Fruit fly (Drosophila melanogaster) whole organism, embryonic: ENCODE results near the gene CG6231.

ENCODE experiments used
- C15 ChIP-seq: fragments of 200-800 bp; sonication (Bioruptor generic); IDR thresholded peaks from 3 replicates; pipeline ENCODE4 v1.3.6; 2022; ENCODE audit warnings: missing biosample characterization, missing genetic modification characterization
- CG11398 ChIP-seq: fragments of 200-800 bp; sonication (Bioruptor generic); optimal IDR thresholded peaks from 2 replicates; lab custom pipeline; 2016; ENCODE audit warnings: missing biosample characterization, missing genetic modification characterization
- CG13123 ChIP-seq: fragments of 200-800 bp; sonication (Bioruptor generic); optimal IDR thresholded peaks from 2 replicates; lab custom pipeline; 2016; ENCODE audit warnings: missing biosample characterization, missing genetic modification characterization
- CG14050 ChIP-seq: fragments of 200-800 bp; sonication (Bioruptor generic); IDR thresholded peaks from 3 replicates; pipeline ENCODE4 v1.3.6; 2022; ENCODE audit warnings: missing biosample characterization, missing genetic modification characterization
- CG1602 ChIP-seq: fragments of 200-800 bp; sonication (Bioruptor generic); optimal IDR thresholded peaks from 3 replicates; lab custom pipeline; 2016; ENCODE audit warnings: missing biosample characterization, missing genetic modification characterization
- CG1792 ChIP-seq: fragments of 200-800 bp; sonication (Bioruptor generic); optimal IDR thresholded peaks from 2 replicates; lab custom pipeline; 2016; ENCODE audit warnings: missing biosample characterization, missing genetic modification characterization
- CG18011 ChIP-seq: fragments of 200-800 bp; sonication (Bioruptor generic); optimal IDR thresholded peaks from 2 replicates; lab custom pipeline; 2017; ENCODE audit warnings: missing biosample characterization, missing genetic modification characterization, mild to moderate bottlenecking, moderate library complexity, missing genotype
- CG18619 ChIP-seq: fragments of 200-800 bp; sonication (Bioruptor generic); optimal IDR thresholded peaks from 3 replicates; lab custom pipeline; 2017; ENCODE audit warnings: missing biosample characterization, mild to moderate bottlenecking, missing genetic modification characterization
- CG32772 ChIP-seq: fragments of 200-800 bp; sonication (Bioruptor generic); IDR thresholded peaks from 2 replicates; pipeline ENCODE4 v1.3.6; 2022; ENCODE audit warnings: missing biosample characterization, missing genetic modification characterization
- CG4730 ChIP-seq: fragments of 200-800 bp; sonication (Bioruptor generic); IDR thresholded peaks from 2 replicates; pipeline ENCODE4 v1.3.6; 2022; ENCODE audit warnings: missing biosample characterization, missing genetic modification characterization
- CG7745 ChIP-seq: fragments of 200-800 bp; sonication (Bioruptor generic); optimal IDR thresholded peaks from 2 replicates; lab custom pipeline; 2018; ENCODE audit warnings: missing biosample characterization, mild to moderate bottlenecking, missing genetic modification characterization, moderate library complexity
- CG7963 ChIP-seq: fragments of 200-800 bp; sonication (Bioruptor generic); IDR thresholded peaks from 3 replicates; pipeline ENCODE4 v1.3.6; 2022; ENCODE audit warnings: missing biosample characterization, missing genetic modification characterization; ENCODE audit not compliant: partially characterized antibody
- CG9437 ChIP-seq: fragments of 200-800 bp; sonication (Bioruptor generic); optimal IDR thresholded peaks from 2 replicates; lab custom pipeline; 2018; ENCODE audit warnings: missing biosample characterization, mild to moderate bottlenecking, missing genetic modification characterization
- CG9609 ChIP-seq: fragments of 200-800 bp; sonication (Bioruptor generic); optimal IDR thresholded peaks from 3 replicates; lab custom pipeline; 2016; ENCODE audit warnings: missing biosample characterization, missing genetic modification characterization
- Dad ChIP-seq: fragments of 200-800 bp; sonication (Bioruptor generic); optimal IDR thresholded peaks from 3 replicates; lab custom pipeline; 2016; ENCODE audit warnings: missing biosample characterization, missing genetic modification characterization
- Deaf1 ChIP-seq: fragments of 200-800 bp; optimal IDR thresholded peaks from 3 replicates; lab custom pipeline; 2019; ENCODE audit warnings: missing biosample characterization, mild to moderate bottlenecking, missing genetic modification characterization, moderate library complexity
- Dfd ChIP-seq, 2 experiments: fragments of >200 bp; optimal IDR thresholded peaks; 2 replicates each; lab custom pipeline; 2017; ENCODE audit warnings: missing biosample characterization in 2 of 2, missing genetic modification characterization in 2 of 2
- Ets97D ChIP-seq: fragments of 200-800 bp; sonication (Bioruptor generic); optimal IDR thresholded peaks from 3 replicates; lab custom pipeline; 2016; ENCODE audit warnings: missing biosample characterization, missing genetic modification characterization
- Fer2 ChIP-seq: fragments of 200-800 bp; sonication (Bioruptor generic); optimal IDR thresholded peaks from 2 replicates; lab custom pipeline; 2018; ENCODE audit warnings: missing biosample characterization, mild to moderate bottlenecking, missing genetic modification characterization, moderate library complexity
- Hr3 ChIP-seq: fragments of 200-800 bp; sonication (Bioruptor generic); optimal IDR thresholded peaks from 3 replicates; lab custom pipeline; 2016; ENCODE audit warnings: missing biosample characterization, missing genetic modification characterization
- Hr78 ChIP-seq, 2 experiments: fragments of 200-800 bp in 1 of 2; fragments of >200 bp in 1 of 2; sonication (Bioruptor generic) in 1 of 2; optimal IDR thresholded peaks; 2 replicates each; lab custom pipeline; 2017 to 2019; ENCODE audit warnings: missing biosample characterization in 2 of 2, missing genetic modification characterization in 2 of 2, mild to moderate bottlenecking in 1 of 2, moderate library complexity in 1 of 2
- Hsf ChIP-seq: fragments of 200-800 bp; sonication (Bioruptor generic); optimal IDR thresholded peaks from 3 replicates; lab custom pipeline; 2016; ENCODE audit warnings: missing biosample characterization, missing genetic modification characterization
- Med ChIP-seq: fragments of 200-800 bp; sonication (Bioruptor generic); peaks from one replicate; lab custom pipeline; 2016; ENCODE audit warnings: missing biosample characterization, missing genetic modification characterization, mild to moderate bottlenecking, inconsistent platforms, moderate library complexity
- TFAM ChIP-seq: fragments of 200-800 bp; sonication (Bioruptor generic); optimal IDR thresholded peaks from 2 replicates; lab custom pipeline; 2017; ENCODE audit warnings: missing biosample characterization, missing genetic modification characterization, inconsistent platforms
- Trl ChIP-seq, 3 experiments: fragments of >200 bp in 2 of 3; fragments of 200-800 bp in 1 of 3; sonication (Bioruptor generic) in 1 of 3; optimal IDR thresholded peaks; 2 replicates in 1 of 3; 3 replicates in 2 of 3; lab custom pipeline; 2016 to 2017; ENCODE audit warnings: missing biosample characterization in 1 of 3, missing genetic modification characterization in 1 of 3
- ase ChIP-seq: fragments of 200-800 bp; sonication (Bioruptor generic); IDR thresholded peaks from 3 replicates; pipeline ENCODE4 v1.3.6; 2022; ENCODE audit warnings: missing biosample characterization, missing genetic modification characterization
- cad ChIP-seq: fragments of >200 bp; optimal IDR thresholded peaks from 2 replicates; lab custom pipeline; 2017; ENCODE audit warnings: missing biosample characterization, missing genetic modification characterization
- cas ChIP-seq: fragments of 200-800 bp; sonication (Bioruptor generic); IDR thresholded peaks from 2 replicates; pipeline ENCODE4 v1.3.6; 2022; ENCODE audit warnings: missing biosample characterization, missing genetic modification characterization
- croc ChIP-seq: fragments of 200-800 bp; sonication (Bioruptor generic); conservative IDR thresholded peaks from 3 replicates; pipeline ENCODE4 v1.3.6; 2022; ENCODE audit warnings: missing biosample characterization, missing genetic modification characterization
- cwo ChIP-seq: fragments of 200-800 bp; sonication (Bioruptor generic); optimal IDR thresholded peaks from 3 replicates; lab custom pipeline; 2017; ENCODE audit warnings: missing biosample characterization, missing genetic modification characterization, mild to moderate bottlenecking, moderate library complexity, missing genetic modification reagents
- da ChIP-seq: fragments of 200-800 bp; sonication (Bioruptor generic); optimal IDR thresholded peaks from 2 replicates; lab custom pipeline; 2016; ENCODE audit warnings: missing biosample characterization, missing genetic modification characterization
- eve ChIP-seq, 2 experiments: fragments of >200 bp; optimal IDR thresholded peaks; 2 replicates each; lab custom pipeline; 2017; ENCODE audit warnings: missing biosample characterization in 2 of 2, missing genetic modification characterization in 2 of 2
- fu2 ChIP-seq: fragments of 200-800 bp; sonication (Bioruptor generic); optimal IDR thresholded peaks from 2 replicates; lab custom pipeline; 2016; ENCODE audit warnings: missing biosample characterization, missing genetic modification characterization
- gfzf ChIP-seq: fragments of 200-800 bp; sonication (Bioruptor generic); optimal IDR thresholded peaks from 2 replicates; lab custom pipeline; 2016; ENCODE audit warnings: missing biosample characterization, mild to moderate bottlenecking, missing genetic modification characterization, moderate library complexity
- kni ChIP-seq: fragments of 200-800 bp; sonication (Bioruptor generic); optimal IDR thresholded peaks from 3 replicates; lab custom pipeline; 2017; ENCODE audit warnings: mild to moderate bottlenecking, missing biosample characterization, missing genetic modification reagents, missing genetic modification characterization
- lilli ChIP-seq: fragments of 200-800 bp; sonication (Bioruptor generic); optimal IDR thresholded peaks from 3 replicates; lab custom pipeline; 2016; ENCODE audit warnings: missing biosample characterization, missing genetic modification characterization
- maf-S ChIP-seq: fragments of 200-800 bp; sonication (Bioruptor generic); optimal IDR thresholded peaks from 2 replicates; lab custom pipeline; 2016; ENCODE audit warnings: missing biosample characterization, missing genetic modification characterization
- nerfin-2 ChIP-seq: fragments of 200-800 bp; sonication (Bioruptor generic); IDR thresholded peaks from 2 replicates; pipeline ENCODE4 v1.3.6; 2022; ENCODE audit warnings: missing biosample characterization, missing genetic modification characterization; ENCODE audit not compliant: partially characterized antibody
- pzg ChIP-seq: fragments of 200-800 bp; sonication (Bioruptor generic); optimal IDR thresholded peaks from 3 replicates; lab custom pipeline; 2018; ENCODE audit warnings: missing biosample characterization, mild to moderate bottlenecking, missing genetic modification characterization, moderate library complexity
- ranshi ChIP-seq: fragments of 200-800 bp; sonication (Bioruptor generic); IDR thresholded peaks from 2 replicates; pipeline ENCODE4 v1.3.6; 2022; ENCODE audit warnings: missing biosample characterization, missing genetic modification characterization
- repo ChIP-seq: fragments of 200-800 bp; sonication (Bioruptor generic); optimal IDR thresholded peaks from 2 replicates; lab custom pipeline; 2016; ENCODE audit warnings: missing biosample characterization, missing genetic modification characterization
- seq ChIP-seq: fragments of 200-800 bp; sonication (Bioruptor generic); IDR thresholded peaks from 2 replicates; pipeline ENCODE4 v1.3.6; 2022; ENCODE audit warnings: missing biosample characterization, missing genetic modification characterization
- sima ChIP-seq: fragments of 200-800 bp; sonication (Bioruptor generic); optimal IDR thresholded peaks from 2 replicates; lab custom pipeline; 2016; ENCODE audit warnings: missing biosample characterization, missing genetic modification characterization
- slou ChIP-seq: fragments of 200-800 bp; sonication (Bioruptor generic); optimal IDR thresholded peaks from 3 replicates; lab custom pipeline; 2016; ENCODE audit warnings: missing biosample characterization, missing genetic modification characterization
- sna ChIP-seq: fragments of 200-800 bp; sonication (Bioruptor generic); IDR thresholded peaks from 2 replicates; pipeline ENCODE4 v1.3.6; 2022; ENCODE audit warnings: missing biosample characterization, missing genetic modification characterization; ENCODE audit not compliant: partially characterized antibody
- sob ChIP-seq: fragments of 200-800 bp; sonication (Bioruptor generic); IDR thresholded peaks from 2 replicates; pipeline ENCODE4 v1.3.6; 2022; ENCODE audit warnings: missing biosample characterization, missing genetic modification characterization
- ttk ChIP-seq: fragments of 200-800 bp; sonication (Bioruptor generic); IDR thresholded peaks from 2 replicates; pipeline ENCODE4 v2.1.2; 2022; ENCODE audit warnings: missing biosample characterization, missing genetic modification characterization
- twi ChIP-seq: fragments of 200-800 bp; optimal IDR thresholded peaks from 2 replicates; lab custom pipeline; 2019; ENCODE audit warnings: missing biosample characterization, mild to moderate bottlenecking, missing genetic modification characterization, moderate library complexity
- wek ChIP-seq: fragments of 200-800 bp; sonication (Bioruptor generic); optimal IDR thresholded peaks from 3 replicates; lab custom pipeline; 2018; ENCODE audit warnings: missing biosample characterization, mild to moderate bottlenecking, missing genetic modification characterization, moderate library complexity
- zen2 ChIP-seq: fragments of 200-800 bp; sonication (Bioruptor generic); IDR thresholded peaks from 3 replicates; pipeline ENCODE4 v1.3.6; 2022; ENCODE audit warnings: missing biosample characterization, missing genetic modification characterization; ENCODE audit not compliant: partially characterized antibody

CG6231 gene

DNA sequence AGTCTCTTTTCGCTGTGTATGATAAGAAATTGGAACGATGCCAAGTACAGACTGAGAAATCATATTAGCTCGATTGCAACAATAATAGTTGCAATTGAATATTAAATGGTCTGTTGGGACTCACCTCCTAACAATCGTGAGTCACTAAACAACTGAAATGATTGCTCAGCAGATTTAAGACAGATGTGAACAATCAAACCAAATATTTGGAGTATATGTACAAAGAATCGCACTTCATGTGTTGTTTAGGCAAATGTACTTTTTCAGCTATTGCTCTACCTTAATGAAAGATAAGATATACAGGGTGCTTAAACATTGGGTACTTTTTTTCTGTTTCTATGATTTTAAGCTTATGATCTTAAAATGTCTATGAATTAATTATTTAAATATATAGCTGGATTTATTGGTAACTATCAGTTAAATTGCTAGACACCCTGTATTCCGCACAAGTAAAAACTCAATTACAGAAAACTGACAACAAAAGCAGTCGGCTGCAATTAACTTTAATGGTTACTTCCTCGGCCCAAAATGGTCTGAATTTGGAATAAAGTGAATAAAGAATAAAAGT is 9.1 kb upstream of the CG6231 start (continued):
- TF ChIP-seq CG18011 (peak; percentile 19), CG18619 (GFP tag; lab: Kevin White, UChicago) (peak; percentile 77), Hr78 (GFP tag; optimal IDR thresholded peaks at IDR 0.05; lab: Kevin White, UChicago) (peak in 1 of 2 experiments; percentile 50), CG7745 (tag; lab: Kevin White, UChicago) (no peak), gfzf (no peak), fu2 (GFP tag; lab: Kevin White, UChicago) (no peak), C15 (GFP tag; lab: Robert Waterston, UW) (peak; percentile 82; the same call in 2 of the 3 replicates), ttk (GFP tag; lab: Robert Waterston, UW) (peak; percentile 84), twi (peak; percentile 34), CG13123 (GFP tag; lab: Kevin White, UChicago) (peak; percentile 49), CG9437 (peak; percentile 68), Fer2 (peak; percentile 89), ase (GFP tag; lab: Robert Waterston, UW) (peak; percentile 85; the same call in 2 of the 3 replicates), pzg (no peak), sob (GFP tag; lab: Robert Waterston, UW) (peak; percentile 88), Ets97D (GFP tag; lab: Kevin White, UChicago) (no peak), da (no peak), croc (GFP tag; lab: Robert Waterston, UW) (peak; percentile 32; the same call in 1 of the 3 replicates), Dfd (GFP tag; optimal IDR thresholded peaks at IDR 0.05; lab: Kevin White, UChicago) (no peak), eve (GFP tag; optimal IDR thresholded peaks at IDR 0.05; lab: Kevin White, UChicago) (no peak), sna (GFP tag; lab: Robert Waterston, UW) (no peak), TFAM (GFP tag; lab: Kevin White, UChicago) (no peak), Trl (optimal IDR thresholded peaks at IDR 0.05; lab: Kevin White, UChicago) (no peak), Trl (GFP tag; optimal IDR thresholded peaks at IDR 0.05; lab: Kevin White, UChicago) (no peak), maf-S (GFP tag; lab: Kevin White, UChicago) (peak; percentile 52), sima (peak; percentile 50), CG4730 (peak; percentile 74), cwo (GFP tag; lab: Kevin White, UChicago) (peak; percentile 86), nerfin-2 (GFP tag; lab: Robert Waterston, UW) (no peak), CG7963 (GFP tag; lab: Robert Waterston, UW) (no peak), cas (GFP tag; lab: Robert Waterston, UW) (peak; percentile 76; the same call in 1 of the 2 replicates), Med (GFP tag; lab: Kevin White, UChicago) (peak; percentile 91), Dad (GFP tag; lab: Kevin White, UChicago) (peak; percentile 28), kni (GFP tag; lab: Kevin White, UChicago) (no peak), CG1602 (GFP tag; lab: Kevin White, UChicago) (peak; percentile 55), cad (GFP tag; lab: Kevin White, UChicago) (no peak), repo (GFP tag; lab: Kevin White, UChicago) (no peak), ranshi (GFP tag; lab: Robert Waterston, UW) (peak; percentile 92), Hsf (GFP tag; lab: Kevin White, UChicago) (peak; percentile 73), lilli (GFP tag; lab: Kevin White, UChicago) (peak; percentile 75), wek (peak; percentile 56), CG14050 (GFP tag; lab: Robert Waterston, UW) (peak; percentile 87), CG11398 (peak; percentile 40), CG9609 (GFP tag; lab: Kevin White, UChicago) (peak; percentile 18), seq (GFP tag; lab: Robert Waterston, UW) (peak; percentile 92), slou (no peak), Deaf1 (tag; lab: Kevin White, UChicago) (peak; percentile 71), CG1792 (GFP tag; lab: Kevin White, UChicago) (no peak), Hr3 (GFP tag; lab: Kevin White, UChicago) (peak; percentile 68), zen2 (GFP tag; lab: Robert Waterston, UW) (no peak), CG32772 (GFP tag; lab: Robert Waterston, UW) (peak; percentile 75)
